Fruit fly (Drosophila melanogaster) whole organism, embryonic: ENCODE data around the gene ND-39.
A peak's percentile ranks its signal among the peaks of the same experiment; 100 is the strongest.

Experiments used
- Aef1 ChIP-seq: fragments of 200-800 bp; sonication (Bioruptor generic); IDR thresholded peaks from 3 replicates; pipeline ENCODE4 v1.3.6; 2022; ENCODE audit warnings: missing biosample characterization, missing genetic modification characterization
- Atf3 ChIP-seq: fragments of 200-800 bp; sonication (Bioruptor generic); optimal IDR thresholded peaks from 3 replicates; lab custom pipeline; 2016; ENCODE audit warnings: missing biosample characterization, missing genetic modification characterization
- Atf6 ChIP-seq: fragments of 200-800 bp; sonication (Bioruptor generic); IDR thresholded peaks from 2 replicates; pipeline ENCODE4 v1.3.6; 2022; ENCODE audit warnings: missing biosample characterization, missing genetic modification characterization
- B-H2 ChIP-seq: fragments of 200-800 bp; sonication (Bioruptor generic); optimal IDR thresholded peaks from 2 replicates; lab custom pipeline; 2018; ENCODE audit warnings: missing biosample characterization, mild to moderate bottlenecking, missing genetic modification characterization
- CG11085 ChIP-seq: fragments of 200-800 bp; sonication (Bioruptor generic); IDR thresholded peaks from 2 replicates; pipeline ENCODE4 v1.3.6; 2022; ENCODE audit warnings: missing biosample characterization, missing genetic modification characterization
- CG11723 ChIP-seq: fragments of 200-800 bp; sonication (Bioruptor generic); optimal IDR thresholded peaks from 2 replicates; lab custom pipeline; 2017; ENCODE audit warnings: missing biosample characterization, mild to moderate bottlenecking, missing genetic modification characterization
- CG12769 ChIP-seq: fragments of 200-800 bp; sonication (Bioruptor generic); optimal IDR thresholded peaks from 2 replicates; lab custom pipeline; 2019; ENCODE audit warnings: missing biosample characterization, mild to moderate bottlenecking, missing genetic modification characterization, moderate library complexity
- CG14860 ChIP-seq: fragments of 200-800 bp; sonication (Bioruptor generic); IDR thresholded peaks from 3 replicates; pipeline ENCODE4 v1.3.6; 2022; ENCODE audit warnings: missing biosample characterization, missing genetic modification characterization; ENCODE audit not compliant: partially characterized antibody
- CG14965 ChIP-seq: fragments of 200-800 bp; sonication (Bioruptor generic); optimal IDR thresholded peaks from 2 replicates; lab custom pipeline; 2016; ENCODE audit warnings: missing biosample characterization, missing genetic modification characterization, borderline replicate concordance
- CG15514 ChIP-seq: fragments of 200-800 bp; sonication (Bioruptor generic); optimal IDR thresholded peaks from 3 replicates; lab custom pipeline; 2017; ENCODE audit warnings: missing biosample characterization, missing genetic modification characterization, mild to moderate bottlenecking, moderate library complexity, missing genetic modification reagents
- CG1647 ChIP-seq: fragments of 200-800 bp; sonication (Bioruptor generic); optimal IDR thresholded peaks from 3 replicates; lab custom pipeline; 2016; ENCODE audit warnings: missing biosample characterization, missing genetic modification characterization
- CG2120 ChIP-seq: fragments of 200-800 bp; sonication (Bioruptor generic); optimal IDR thresholded peaks from 3 replicates; lab custom pipeline; 2016; ENCODE audit warnings: missing biosample characterization, missing genetic modification characterization
- CG2875 ChIP-seq: fragments of 200-800 bp; sonication (Bioruptor generic); optimal IDR thresholded peaks from 2 replicates; lab custom pipeline; 2017; ENCODE audit warnings: missing biosample characterization, mild to moderate bottlenecking, missing genetic modification characterization, missing genetic modification reagents
- CG3726 ChIP-seq: fragments of 200-800 bp; sonication (Bioruptor generic); IDR thresholded peaks from 3 replicates; pipeline ENCODE4, ENCODE4 v1.3.6; 2022; ENCODE audit warnings: missing biosample characterization, missing genetic modification characterization
- CG42726 ChIP-seq: fragments of 200-800 bp; sonication (Bioruptor generic); IDR thresholded peaks from 2 replicates; pipeline ENCODE4 v1.3.6; 2022; ENCODE audit warnings: missing biosample characterization, missing genetic modification characterization; ENCODE audit not compliant: partially characterized antibody
- CG4617 ChIP-seq: fragments of 200-800 bp; sonication (Bioruptor generic); optimal IDR thresholded peaks from 3 replicates; lab custom pipeline; 2016; ENCODE audit warnings: missing biosample characterization, missing genetic modification characterization, borderline replicate concordance
- CG6791 ChIP-seq: fragments of 200-800 bp; sonication (Bioruptor generic); IDR thresholded peaks from 3 replicates; pipeline ENCODE4 v1.3.6; 2022; ENCODE audit warnings: missing biosample characterization, missing genetic modification characterization; ENCODE audit not compliant: partially characterized antibody
- Camta ChIP-seq: fragments of 200-800 bp; sonication (Bioruptor generic); optimal IDR thresholded peaks from 2 replicates; lab custom pipeline; 2016; ENCODE audit warnings: missing biosample characterization, missing genetic modification characterization
- Dfd ChIP-seq, 2 experiments: fragments of >200 bp; optimal IDR thresholded peaks; 2 replicates each; lab custom pipeline; 2017; ENCODE audit warnings: missing biosample characterization in 2 of 2, missing genetic modification characterization in 2 of 2
- Dll ChIP-seq: fragments of 200-800 bp; sonication (Bioruptor generic); IDR thresholded peaks from 4 replicates; pipeline ENCODE4 v1.3.6; 2022; ENCODE audit warnings: missing biosample characterization, missing genetic modification characterization; ENCODE audit not compliant: partially characterized antibody
- Fer2 ChIP-seq: fragments of 200-800 bp; sonication (Bioruptor generic); optimal IDR thresholded peaks from 2 replicates; lab custom pipeline; 2018; ENCODE audit warnings: missing biosample characterization, mild to moderate bottlenecking, missing genetic modification characterization, moderate library complexity
- HLH4C ChIP-seq: fragments of 200-800 bp; sonication (Bioruptor generic); IDR thresholded peaks from 3 replicates; pipeline ENCODE4 v1.3.6; 2022; ENCODE audit warnings: missing biosample characterization, missing genetic modification characterization; ENCODE audit not compliant: partially characterized antibody
- Hr78 ChIP-seq, 2 experiments: fragments of 200-800 bp in 1 of 2; fragments of >200 bp in 1 of 2; sonication (Bioruptor generic) in 1 of 2; optimal IDR thresholded peaks; 2 replicates each; lab custom pipeline; 2017 to 2019; ENCODE audit warnings: missing biosample characterization in 2 of 2, missing genetic modification characterization in 2 of 2, mild to moderate bottlenecking in 1 of 2, moderate library complexity in 1 of 2
- Mad ChIP-seq: fragments of 200-800 bp; sonication (Bioruptor generic); optimal IDR thresholded peaks from 2 replicates; lab custom pipeline; 2016; ENCODE audit warnings: missing biosample characterization, missing genetic modification characterization
- Neu2 ChIP-seq: fragments of 200-800 bp; sonication (Bioruptor generic); optimal IDR thresholded peaks from 3 replicates; lab custom pipeline; 2016; ENCODE audit warnings: missing biosample characterization, missing genetic modification characterization, borderline replicate concordance
- Six4 ChIP-seq: fragments of 200-800 bp; sonication (Bioruptor generic); optimal IDR thresholded peaks from 2 replicates; lab custom pipeline; 2016; ENCODE audit warnings: missing biosample characterization, missing genetic modification characterization
- Trl ChIP-seq, 3 experiments: fragments of >200 bp in 2 of 3; fragments of 200-800 bp in 1 of 3; sonication (Bioruptor generic) in 1 of 3; optimal IDR thresholded peaks; 2 replicates in 1 of 3; 3 replicates in 2 of 3; lab custom pipeline; 2016 to 2017; ENCODE audit warnings: missing biosample characterization in 1 of 3, missing genetic modification characterization in 1 of 3
- Xbp1 ChIP-seq: fragments of 200-800 bp; sonication (Bioruptor generic); optimal IDR thresholded peaks from 3 replicates; lab custom pipeline; 2016; ENCODE audit warnings: missing biosample characterization, mild to moderate bottlenecking, missing genetic modification characterization
- ato ChIP-seq: fragments of 200-800 bp; sonication (Bioruptor generic); IDR thresholded peaks from 2 replicates; pipeline ENCODE4 v1.3.6; 2022; ENCODE audit warnings: missing biosample characterization, missing genetic modification characterization; ENCODE audit not compliant: partially characterized antibody
- ci ChIP-seq: fragments of 200-800 bp; sonication (Bioruptor generic); IDR thresholded peaks from 3 replicates; pipeline ENCODE4 v1.3.6; 2022; ENCODE audit warnings: missing biosample characterization, missing genetic modification characterization
- crc ChIP-seq: fragments of 200-800 bp; sonication (Bioruptor generic); optimal IDR thresholded peaks from 2 replicates; lab custom pipeline; 2016; ENCODE audit warnings: missing biosample characterization, missing genetic modification characterization
- crp ChIP-seq, 2 experiments: fragments of 200-800 bp; sonication (Bioruptor generic); optimal IDR thresholded peaks; 2 replicates in 1 of 2; 3 replicates in 1 of 2; lab custom pipeline; 2017; ENCODE audit warnings: missing biosample characterization in 2 of 2, missing genetic modification characterization in 2 of 2, mild to moderate bottlenecking in 1 of 2, moderate library complexity in 1 of 2
- esg ChIP-seq: fragments of 200-800 bp; sonication (Bioruptor generic); conservative IDR thresholded peaks from 2 replicates; pipeline ENCODE4 v1.3.6; 2022; ENCODE audit warnings: missing biosample characterization, missing genetic modification characterization
- hb ChIP-seq: fragments of 200-800 bp; sonication (Bioruptor generic); IDR thresholded peaks from 3 replicates; pipeline ENCODE4 v1.3.6; 2022; ENCODE audit warnings: missing biosample characterization, missing genetic modification characterization; ENCODE audit not compliant: partially characterized antibody
- hth ChIP-seq: fragments of >200 bp; optimal IDR thresholded peaks from 2 replicates; lab custom pipeline; 2017; ENCODE audit warnings: inconsistent platforms
- klu ChIP-seq: fragments of 200-800 bp; sonication (Bioruptor generic); IDR thresholded peaks from 2 replicates; pipeline ENCODE4 v1.3.6; 2022; ENCODE audit warnings: missing biosample characterization, missing genetic modification characterization
- mld ChIP-seq: fragments of 200-800 bp; sonication (Bioruptor generic); IDR thresholded peaks from 3 replicates; pipeline ENCODE4 v1.3.6; 2022; ENCODE audit warnings: missing biosample characterization, missing genetic modification characterization; ENCODE audit not compliant: partially characterized antibody
- nerfin-2 ChIP-seq: fragments of 200-800 bp; sonication (Bioruptor generic); IDR thresholded peaks from 2 replicates; pipeline ENCODE4 v1.3.6; 2022; ENCODE audit warnings: missing biosample characterization, missing genetic modification characterization; ENCODE audit not compliant: partially characterized antibody
- oc ChIP-seq: fragments of 200-800 bp; sonication (Bioruptor generic); optimal IDR thresholded peaks from 2 replicates; lab custom pipeline; 2018; ENCODE audit warnings: missing biosample characterization, mild to moderate bottlenecking, missing genetic modification characterization, moderate library complexity
- slou ChIP-seq: fragments of 200-800 bp; sonication (Bioruptor generic); optimal IDR thresholded peaks from 3 replicates; lab custom pipeline; 2016; ENCODE audit warnings: missing biosample characterization, missing genetic modification characterization
- ssp ChIP-seq: fragments of 200-800 bp; sonication (Bioruptor generic); IDR thresholded peaks from 2 replicates; pipeline ENCODE4 v1.3.6; 2022; ENCODE audit warnings: missing biosample characterization, missing genetic modification characterization
- tna ChIP-seq: fragments of 200-800 bp; sonication (Bioruptor generic); IDR thresholded peaks from 2 replicates; pipeline ENCODE4 v1.3.6; 2022; ENCODE audit warnings: missing biosample characterization, missing genetic modification characterization; ENCODE audit not compliant: partially characterized antibody
- trem ChIP-seq: fragments of 200-800 bp; optimal IDR thresholded peaks from 3 replicates; lab custom pipeline; 2019; ENCODE audit warnings: missing biosample characterization, mild to moderate bottlenecking, missing genetic modification characterization, moderate library complexity
- vnd ChIP-seq: fragments of 200-800 bp; sonication (Bioruptor generic); IDR thresholded peaks from 3 replicates; pipeline ENCODE4 v1.3.6; 2022; ENCODE audit warnings: missing biosample characterization, missing genetic modification characterization; ENCODE audit not compliant: partially characterized antibody

Gene ND-39

dm6 chr3L:20474789-20475208, 17.1 kb upstream of the ND-39 start (continued):
- no peak for TF ChIP-seq CG42726 (GFP tag; lab: Robert Waterston, UW)
- no peak for TF ChIP-seq Neu2 (GFP tag; lab: Kevin White, UChicago)
- peak; percentile 75 for TF ChIP-seq oc
- TF ChIP-seq crp (GFP tag; optimal IDR thresholded peaks at IDR 0.05; lab: Kevin White, UChicago), result peak; percentile 46 to 93

dm6 chr3L:20487649-20488048, 4.2 kb upstream of the ND-39 start:
- no peak for TF ChIP-seq crp (GFP tag; optimal IDR thresholded peaks at IDR 0.05; lab: Kevin White, UChicago)
- no peak for TF ChIP-seq esg
- peak; percentile 33; the same call in 1 of the 2 replicates for TF ChIP-seq tna (GFP tag; lab: Robert Waterston, UW)
- no peak for TF ChIP-seq ci (GFP tag; lab: Robert Waterston, UW)
- no peak for TF ChIP-seq slou
- no peak for TF ChIP-seq trem (tag; lab: Kevin White, UChicago)
- TF ChIP-seq CG14965 (GFP tag; lab: Kevin White, UChicago), result no peak
- peak; percentile 59; the same call in 1 of the 2 replicates for TF ChIP-seq nerfin-2 (GFP tag; lab: Robert Waterston, UW)
- peak; percentile 61 for TF ChIP-seq vnd
- TF ChIP-seq Xbp1, result no peak
- TF ChIP-seq Fer2 (tag; lab: Kevin White, UChicago), result no peak
- TF ChIP-seq mld (GFP tag; lab: Robert Waterston, UW), result 0 out of 3 replicates have a peak, but pooled peaks have one; percentile 45
- no peak for TF ChIP-seq CG11085
- peak; percentile 69 for TF ChIP-seq HLH4C (GFP tag; lab: Robert Waterston, UW)
- no peak for TF ChIP-seq Hr78 (GFP tag; optimal IDR thresholded peaks at IDR 0.05; lab: Kevin White, UChicago)
- no peak for TF ChIP-seq CG1647 (GFP tag; lab: Kevin White, UChicago)
- no peak for TF ChIP-seq CG15514
- TF ChIP-seq CG6791 (GFP tag; lab: Robert Waterston, UW), result 0 out of 3 replicates have a peak, but pooled peaks have one; percentile 20
- TF ChIP-seq Atf3, result no peak
- no peak for TF ChIP-seq CG4617
- TF ChIP-seq Dll (GFP tag; lab: Robert Waterston, UW), result 0 out of 4 replicates have a peak, but pooled peaks have one; percentile 27
- TF ChIP-seq hb (GFP tag; lab: Robert Waterston, UW), result 0 out of 3 replicates have a peak, but pooled peaks have one; percentile 58
- TF ChIP-seq CG14860, result peak; percentile 60; the same call in 1 of the 3 replicates
- 0 out of 2 replicates have a peak, but pooled peaks have one; percentile 9 for TF ChIP-seq ato
- TF ChIP-seq, all 482 proteins: peak for 10

DNA sequence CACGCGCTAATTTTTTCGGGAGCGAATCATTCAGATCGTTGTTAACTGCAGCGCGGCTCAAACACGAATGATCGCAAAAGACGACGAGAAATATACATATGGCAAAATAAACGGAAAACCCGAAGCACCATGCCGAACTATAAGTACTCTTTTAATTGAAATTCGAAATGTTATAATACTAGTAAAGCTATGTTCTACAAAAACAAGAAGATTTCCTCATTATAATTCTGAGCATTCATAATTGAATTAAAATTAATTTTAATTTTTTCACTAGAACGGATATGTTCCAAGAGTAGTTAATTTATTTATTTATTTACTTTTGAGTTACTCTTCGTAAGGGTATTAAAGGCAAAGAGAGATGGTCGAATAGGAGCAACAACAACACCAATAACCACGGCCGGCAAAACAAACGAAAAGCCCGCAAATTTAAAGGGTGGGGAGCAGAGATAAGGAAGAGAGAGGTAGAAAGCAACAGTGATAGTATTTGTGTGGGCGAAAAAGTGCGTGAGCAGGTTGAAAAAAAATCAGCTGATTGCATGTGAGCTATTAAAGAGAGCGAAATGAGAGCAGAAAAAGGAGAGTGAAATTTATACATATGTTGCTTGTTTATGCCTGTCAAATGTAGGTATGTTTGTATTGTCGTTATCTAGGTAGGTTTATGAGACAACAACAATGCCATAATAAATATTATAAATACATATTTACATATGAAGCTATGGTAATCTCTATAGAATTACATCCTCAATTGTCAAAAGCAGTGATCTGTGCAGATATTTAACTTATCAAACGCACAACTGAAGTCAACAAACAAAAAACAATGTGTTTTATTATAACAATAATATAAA, 1.8 kb downstream of the ND-39 start:
- TF ChIP-seq hth, result no peak
- TF ChIP-seq CG12769, result peak; percentile 29
- no peak for TF ChIP-seq Atf3
- TF ChIP-seq crc (GFP tag; lab: Kevin White, UChicago), result no peak
- no peak for TF ChIP-seq Dfd (GFP tag; optimal IDR thresholded peaks at IDR 0.05; lab: Kevin White, UChicago)
- TF ChIP-seq B-H2 (GFP tag; lab: Kevin White, UChicago), result no peak
- peak; percentile 29; the same call in 1 of the 2 replicates for TF ChIP-seq klu
- TF ChIP-seq Trl (optimal IDR thresholded peaks at IDR 0.05; lab: Kevin White, UChicago), result peak; percentile 56 to 84
- TF ChIP-seq Trl (GFP tag; optimal IDR thresholded peaks at IDR 0.05; lab: Kevin White, UChicago), result no peak
- peak; percentile 44 for TF ChIP-seq Six4
- TF ChIP-seq CG11723 (GFP tag; lab: Kevin White, UChicago), result no peak
- TF ChIP-seq Camta (GFP tag; lab: Kevin White, UChicago), result peak; percentile 43
- peak; percentile 72 for TF ChIP-seq Aef1 (GFP tag; lab: Robert Waterston, UW)
- peak; percentile 69 for TF ChIP-seq ci (GFP tag; lab: Robert Waterston, UW)
- TF ChIP-seq ssp (GFP tag; lab: Robert Waterston, UW), result no peak; the same call in none of the 2 replicates
- no peak for TF ChIP-seq Mad
- peak; percentile 88 for TF ChIP-seq Atf6 (GFP tag; lab: Robert Waterston, UW)
- TF ChIP-seq CG2875 (GFP tag; lab: Kevin White, UChicago), result no peak
- no peak for TF ChIP-seq CG3726 (GFP tag; lab: Robert Waterston, UW)
- peak; percentile 86 for TF ChIP-seq CG2120 (GFP tag; lab: Kevin White, UChicago)
